Worm (Caenorhabditis elegans): ENCODE measurements around the gene bus-18.

- TF ChIP-seq ref-1 (GFP tag; conservative IDR thresholded peaks at IDR 0.05) (no peak), ztf-23 (GFP tag; IDR thresholded peaks at IDR 0.05) (no peak), flt-1 (GFP tag; IDR thresholded peaks at IDR 0.05) (no peak), ztf-29 (GFP tag; IDR thresholded peaks at IDR 0.05) (no peak)
Measured at ce11 chrV:11773934-11774333, 414 bp downstream of the bus-18 start.

Data from whole organism, midembryonic.